Fruit fly (Drosophila melanogaster) whole organism, embryonic: ENCODE measurements around the gene Eno.

Source experiments
- CG10267 ChIP-seq: fragments of 200-800 bp; sonication (Bioruptor generic); optimal IDR thresholded peaks from 2 replicates; lab custom pipeline; 2018; ENCODE audit warnings: missing biosample characterization, mild to moderate bottlenecking, missing genetic modification characterization, moderate library complexity
- CG11247 ChIP-seq: fragments of 200-800 bp; sonication (Bioruptor generic); IDR thresholded peaks from 2 replicates; pipeline ENCODE4 v1.3.6; 2022; ENCODE audit warnings: missing biosample characterization, missing genetic modification characterization
- CG11398 ChIP-seq: fragments of 200-800 bp; sonication (Bioruptor generic); optimal IDR thresholded peaks from 2 replicates; lab custom pipeline; 2016; ENCODE audit warnings: missing biosample characterization, missing genetic modification characterization
- CG11560 ChIP-seq: fragments of 200-800 bp; sonication (Bioruptor generic); IDR thresholded peaks from 3 replicates; pipeline ENCODE4 v1.3.6; 2022; ENCODE audit warnings: missing biosample characterization, missing genetic modification characterization
- CG13775 ChIP-seq: fragments of 200-800 bp; sonication (Bioruptor generic); optimal IDR thresholded peaks from 3 replicates; lab custom pipeline; 2017; ENCODE audit warnings: missing biosample characterization, mild to moderate bottlenecking, missing genetic modification characterization
- CG1529 ChIP-seq: fragments of 200-800 bp; sonication (Bioruptor generic); optimal IDR thresholded peaks from 3 replicates; lab custom pipeline; 2018; ENCODE audit warnings: missing biosample characterization, missing genetic modification characterization
- CG17568 ChIP-seq: fragments of 200-800 bp; sonication (Bioruptor generic); optimal IDR thresholded peaks from 2 replicates; lab custom pipeline; 2018; ENCODE audit warnings: missing biosample characterization, mild to moderate bottlenecking, missing genetic modification characterization, moderate library complexity
- CG3065 ChIP-seq: fragments of 200-800 bp; sonication (Bioruptor generic); optimal IDR thresholded peaks from 2 replicates; lab custom pipeline; 2016; ENCODE audit warnings: missing biosample characterization, missing genetic modification characterization
- CG32532 ChIP-seq: fragments of 200-800 bp; sonication (Bioruptor generic); IDR thresholded peaks from 2 replicates; pipeline ENCODE4 v1.3.6; 2022; ENCODE audit warnings: missing biosample characterization, missing genetic modification characterization
- CG32772 ChIP-seq: fragments of 200-800 bp; sonication (Bioruptor generic); IDR thresholded peaks from 2 replicates; pipeline ENCODE4 v1.3.6; 2022; ENCODE audit warnings: missing biosample characterization, missing genetic modification characterization
- CG4707 ChIP-seq: fragments of 200-800 bp; sonication (Bioruptor generic); optimal IDR thresholded peaks from 2 replicates; lab custom pipeline; 2018; ENCODE audit warnings: missing biosample characterization, mild to moderate bottlenecking, missing genetic modification characterization, moderate library complexity
- CG4854 ChIP-seq: fragments of 200-800 bp; sonication (Bioruptor generic); optimal IDR thresholded peaks from 2 replicates; lab custom pipeline; 2016; ENCODE audit warnings: missing biosample characterization, missing genetic modification characterization, inconsistent platforms
- CG5245 ChIP-seq: fragments of 200-800 bp; sonication (Bioruptor generic); optimal IDR thresholded peaks from 3 replicates; lab custom pipeline; 2016; ENCODE audit warnings: missing biosample characterization, missing genetic modification characterization
- CG6765 ChIP-seq: fragments of 200-800 bp; sonication (Bioruptor generic); optimal IDR thresholded peaks from 3 replicates; lab custom pipeline; 2017; ENCODE audit warnings: missing biosample characterization, mild to moderate bottlenecking, missing genetic modification characterization
- CG7786 ChIP-seq: fragments of 200-800 bp; sonication (Bioruptor generic); optimal IDR thresholded peaks from 2 replicates; lab custom pipeline; 2016; ENCODE audit warnings: missing biosample characterization, missing genetic modification characterization
- CG7987 ChIP-seq: fragments of 200-800 bp; sonication (Bioruptor generic); optimal IDR thresholded peaks from 2 replicates; lab custom pipeline; 2018; ENCODE audit warnings: missing biosample characterization, mild to moderate bottlenecking, missing genetic modification characterization, moderate library complexity
- CG8290 ChIP-seq, 3 experiments: fragments of 200-800 bp; sonication (Bioruptor generic); optimal IDR thresholded peaks; 2 replicates each; lab custom pipeline; 2016 to 2019; ENCODE audit warnings: missing biosample characterization in 3 of 3, missing genetic modification characterization in 3 of 3, mild to moderate bottlenecking in 2 of 3, moderate library complexity in 1 of 3
- Deaf1 ChIP-seq: fragments of 200-800 bp; optimal IDR thresholded peaks from 3 replicates; lab custom pipeline; 2019; ENCODE audit warnings: missing biosample characterization, mild to moderate bottlenecking, missing genetic modification characterization, moderate library complexity
- Fer3 ChIP-seq: fragments of 200-800 bp; sonication (Bioruptor generic); optimal IDR thresholded peaks from 2 replicates; lab custom pipeline; 2018; ENCODE audit warnings: missing biosample characterization, mild to moderate bottlenecking, missing genetic modification characterization, moderate library complexity
- Gsc ChIP-seq: fragments of 200-800 bp; sonication (Bioruptor generic); IDR thresholded peaks from 2 replicates; pipeline ENCODE4 v1.3.6; 2022; ENCODE audit warnings: missing biosample characterization, missing genetic modification characterization
- HLHmδ ChIP-seq: fragments of 200-800 bp; sonication (Bioruptor generic); optimal IDR thresholded peaks from 2 replicates; lab custom pipeline; 2018; ENCODE audit warnings: missing biosample characterization, mild to moderate bottlenecking, missing genetic modification characterization, moderate library complexity
- Hey ChIP-seq: fragments of 200-800 bp; sonication (Bioruptor generic); optimal IDR thresholded peaks from 3 replicates; lab custom pipeline; 2018; ENCODE audit warnings: missing biosample characterization, mild to moderate bottlenecking, missing genetic modification characterization
- MESR4 ChIP-seq: fragments of 200-800 bp; sonication (Bioruptor generic); optimal IDR thresholded peaks from 2 replicates; lab custom pipeline; 2018; ENCODE audit warnings: missing biosample characterization, mild to moderate bottlenecking, missing genetic modification characterization, moderate library complexity
- MTF-1 ChIP-seq: fragments of 200-800 bp; sonication (Bioruptor generic); optimal IDR thresholded peaks from 2 replicates; lab custom pipeline; 2018; ENCODE audit warnings: missing biosample characterization, mild to moderate bottlenecking, missing genetic modification characterization, borderline replicate concordance
- Max ChIP-seq: fragments of 200-800 bp; sonication (Bioruptor generic); optimal IDR thresholded peaks from 2 replicates; lab custom pipeline; 2016; ENCODE audit warnings: missing biosample characterization, mild to moderate bottlenecking, missing genetic modification characterization
- Neu2 ChIP-seq: fragments of 200-800 bp; sonication (Bioruptor generic); optimal IDR thresholded peaks from 3 replicates; lab custom pipeline; 2016; ENCODE audit warnings: missing biosample characterization, missing genetic modification characterization, borderline replicate concordance
- TFAM ChIP-seq: fragments of 200-800 bp; sonication (Bioruptor generic); optimal IDR thresholded peaks from 2 replicates; lab custom pipeline; 2017; ENCODE audit warnings: missing biosample characterization, missing genetic modification characterization, inconsistent platforms
- Usf ChIP-seq: fragments of 200-800 bp; sonication (Bioruptor generic); optimal IDR thresholded peaks from 2 replicates; lab custom pipeline; 2017; ENCODE audit warnings: missing genotype, missing biosample characterization, missing genetic modification characterization
- ato ChIP-seq: fragments of 200-800 bp; sonication (Bioruptor generic); IDR thresholded peaks from 2 replicates; pipeline ENCODE4 v1.3.6; 2022; ENCODE audit warnings: missing biosample characterization, missing genetic modification characterization; ENCODE audit not compliant: partially characterized antibody
- cg ChIP-seq: fragments of 200-800 bp; sonication (Bioruptor generic); optimal IDR thresholded peaks from 3 replicates; lab custom pipeline; 2019; ENCODE audit warnings: missing biosample characterization, mild to moderate bottlenecking, missing genetic modification characterization, moderate library complexity
- da ChIP-seq: fragments of 200-800 bp; sonication (Bioruptor generic); optimal IDR thresholded peaks from 2 replicates; lab custom pipeline; 2016; ENCODE audit warnings: missing biosample characterization, missing genetic modification characterization
- dati ChIP-seq: fragments of 200-800 bp; sonication (Bioruptor generic); IDR thresholded peaks from 2 replicates; pipeline ENCODE4 v1.3.6; 2022; ENCODE audit warnings: missing biosample characterization, missing genetic modification characterization
- en ChIP-seq: fragments of 200-800 bp; sonication (Bioruptor generic); optimal IDR thresholded peaks from 2 replicates; lab custom pipeline; 2016; ENCODE audit warnings: missing biosample characterization, missing genetic modification characterization
- esg ChIP-seq: fragments of 200-800 bp; sonication (Bioruptor generic); conservative IDR thresholded peaks from 2 replicates; pipeline ENCODE4 v1.3.6; 2022; ENCODE audit warnings: missing biosample characterization, missing genetic modification characterization
- fru ChIP-seq: fragments of >200 bp; optimal IDR thresholded peaks from 2 replicates; lab custom pipeline; 2017
- fu2 ChIP-seq: fragments of 200-800 bp; sonication (Bioruptor generic); optimal IDR thresholded peaks from 2 replicates; lab custom pipeline; 2016; ENCODE audit warnings: missing biosample characterization, missing genetic modification characterization
- gcm ChIP-seq: fragments of 200-800 bp; sonication (Bioruptor generic); optimal IDR thresholded peaks from 2 replicates; lab custom pipeline; 2019; ENCODE audit warnings: missing biosample characterization, mild to moderate bottlenecking, missing genetic modification characterization, moderate library complexity
- kni ChIP-seq: fragments of 200-800 bp; sonication (Bioruptor generic); optimal IDR thresholded peaks from 3 replicates; lab custom pipeline; 2017; ENCODE audit warnings: mild to moderate bottlenecking, missing biosample characterization, missing genetic modification reagents, missing genetic modification characterization
- mam ChIP-seq: fragments of 200-800 bp; sonication (Bioruptor generic); optimal IDR thresholded peaks from 3 replicates; lab custom pipeline; 2016; ENCODE audit warnings: missing biosample characterization, missing genetic modification characterization
- mirr ChIP-seq: fragments of 200-800 bp; sonication (Bioruptor generic); optimal IDR thresholded peaks from 3 replicates; lab custom pipeline; 2018; ENCODE audit warnings: missing biosample characterization, mild to moderate bottlenecking, missing genetic modification characterization
- oc ChIP-seq: fragments of 200-800 bp; sonication (Bioruptor generic); optimal IDR thresholded peaks from 2 replicates; lab custom pipeline; 2018; ENCODE audit warnings: missing biosample characterization, mild to moderate bottlenecking, missing genetic modification characterization, moderate library complexity
- pfk ChIP-seq: fragments of 200-800 bp; sonication (Bioruptor generic); optimal IDR thresholded peaks from 2 replicates; lab custom pipeline; 2018; ENCODE audit warnings: missing biosample characterization, mild to moderate bottlenecking, missing genetic modification characterization, moderate library complexity
- scrt ChIP-seq: fragments of 200-800 bp; sonication (Bioruptor generic); optimal IDR thresholded peaks from 2 replicates; lab custom pipeline; 2018; ENCODE audit warnings: missing biosample characterization, mild to moderate bottlenecking, missing genetic modification characterization, moderate library complexity
- shn ChIP-seq: fragments of 200-800 bp; sonication (Bioruptor generic); optimal IDR thresholded peaks from 3 replicates; lab custom pipeline; 2016; ENCODE audit warnings: missing biosample characterization, missing genetic modification characterization
- sisA ChIP-seq: fragments of 200-800 bp; sonication (Bioruptor generic); IDR thresholded peaks from 2 replicates; pipeline ENCODE4 v1.3.6; 2022; ENCODE audit warnings: missing biosample characterization, missing genetic modification characterization
- slou ChIP-seq: fragments of 200-800 bp; sonication (Bioruptor generic); optimal IDR thresholded peaks from 3 replicates; lab custom pipeline; 2016; ENCODE audit warnings: missing biosample characterization, missing genetic modification characterization
- ssp ChIP-seq: fragments of 200-800 bp; sonication (Bioruptor generic); IDR thresholded peaks from 2 replicates; pipeline ENCODE4 v1.3.6; 2022; ENCODE audit warnings: missing biosample characterization, missing genetic modification characterization
- usp ChIP-seq: fragments of >200 bp; optimal IDR thresholded peaks from 2 replicates; lab custom pipeline; 2017; ENCODE audit warnings: missing biosample characterization, missing genetic modification characterization
- z ChIP-seq: fragments of 200-800 bp; sonication (Bioruptor generic); IDR thresholded peaks from 3 replicates; pipeline ENCODE4 v1.3.6; 2022; ENCODE audit warnings: missing biosample characterization, missing genetic modification characterization
- zfh1 ChIP-seq: fragments of 200-800 bp; sonication (Bioruptor generic); IDR thresholded peaks from 3 replicates; pipeline ENCODE4 v1.3.6; 2022; ENCODE audit warnings: missing biosample characterization, missing genetic modification characterization

The Eno gene

DNA sequence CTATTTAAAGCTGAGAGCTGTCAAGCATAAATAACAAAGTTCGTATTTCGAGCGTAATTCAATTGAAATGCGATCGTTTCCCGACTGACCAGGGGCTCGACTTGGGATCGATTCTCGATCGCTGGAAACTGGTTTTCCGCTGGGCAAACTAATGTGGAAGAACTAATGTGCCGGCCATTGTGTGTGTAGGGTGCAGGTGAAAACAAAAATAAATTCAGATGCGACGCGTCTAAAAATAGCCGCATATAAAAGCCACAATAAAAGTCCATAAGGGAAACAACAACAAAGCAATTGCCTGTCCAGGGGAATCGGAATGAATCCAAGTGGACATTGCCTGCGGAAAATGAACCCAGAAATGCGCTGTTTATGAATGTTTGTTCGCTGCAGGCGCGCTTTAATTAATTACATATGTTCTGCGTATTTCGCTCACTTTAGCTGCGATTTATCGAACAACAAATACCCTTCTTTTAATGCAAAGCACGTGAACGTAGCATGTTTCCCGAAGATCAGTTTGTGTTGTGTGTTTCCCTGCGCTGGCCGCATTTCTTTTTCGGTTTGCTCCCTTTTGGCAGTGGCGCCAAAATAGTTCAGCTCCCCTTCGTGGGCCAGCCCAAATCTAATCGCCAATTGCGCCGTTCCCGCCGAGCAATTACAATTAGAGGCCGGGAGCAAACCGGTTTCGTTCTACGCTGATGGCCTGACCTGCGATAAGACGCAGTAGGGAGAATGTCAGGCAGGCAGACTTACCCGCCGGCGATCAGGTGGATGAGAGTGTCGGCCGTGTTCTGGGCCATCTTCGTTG, 6.1 kb downstream of the Eno start (continued):
- TF ChIP-seq Hey (tag; lab: Kevin White, UChicago) (no peak), Deaf1 (peak; percentile 37), CG8290 (GFP tag; optimal IDR thresholded peaks at IDR 0.05; lab: Kevin White, UChicago) (no peak), CG8290 (tag; optimal IDR thresholded peaks at IDR 0.05; lab: Kevin White, UChicago) (peak in 1 of 2 experiments; percentile 34), CG7786 (GFP tag; lab: Kevin White, UChicago) (no peak), cg (GFP tag; lab: Kevin White, UChicago) (no peak), dati (GFP tag; lab: Robert Waterston, UW) (no peak), CG1529 (GFP tag; lab: Kevin White, UChicago) (no peak), fu2 (GFP tag; lab: Kevin White, UChicago) (no peak), slou (GFP tag; lab: Kevin White, UChicago) (no peak), zfh1 (GFP tag; lab: Robert Waterston, UW) (0 out of 3 replicates have a peak, but pooled peaks have one; percentile 32), sisA (GFP tag; lab: Robert Waterston, UW) (no peak), mirr (GFP tag; lab: Kevin White, UChicago) (no peak), CG10267 (tag; lab: Kevin White, UChicago) (no peak), TFAM (GFP tag; lab: Kevin White, UChicago) (no peak), shn (GFP tag; lab: Kevin White, UChicago) (no peak), pfk (GFP tag; lab: Kevin White, UChicago) (no peak), fru (lab: Kevin White, UChicago) (no peak), CG5245 (no peak), CG7987 (GFP tag; lab: Kevin White, UChicago) (peak; percentile 53), CG4707 (no peak), CG11398 (GFP tag; lab: Kevin White, UChicago) (no peak), esg (no peak), mam (no peak), Fer3 (tag; lab: Kevin White, UChicago) (peak; percentile 11), scrt (no peak), Neu2 (GFP tag; lab: Kevin White, UChicago) (no peak), Usf (GFP tag; lab: Kevin White, UChicago) (no peak), CG17568 (no peak), HLHmδ (GFP tag; lab: Kevin White, UChicago) (peak; percentile 9), Max (GFP tag; lab: Kevin White, UChicago) (no peak), gcm (GFP tag; lab: Kevin White, UChicago) (no peak), z (0 out of 3 replicates have a peak, but pooled peaks have one; percentile 4), CG3065 (no peak), CG4854 (GFP tag; lab: Kevin White, UChicago) (no peak), en (no peak), Gsc (GFP tag; lab: Robert Waterston, UW) (no peak), CG11560 (tag; lab: Robert Waterston, UW) (no peak), CG11247 (GFP tag; lab: Robert Waterston, UW) (no peak), CG6765 (GFP tag; lab: Kevin White, UChicago) (no peak), ato (GFP tag; lab: Robert Waterston, UW) (no peak), ssp (no peak), usp (GFP tag; lab: Kevin White, UChicago) (no peak), da (GFP tag; lab: Kevin White, UChicago) (no peak), CG32772 (GFP tag; lab: Robert Waterston, UW) (no peak), CG32532 (GFP tag; lab: Robert Waterston, UW) (peak; percentile 15; the same call in 1 of the 2 replicates), CG13775 (GFP tag; lab: Kevin White, UChicago) (peak; percentile 2), MESR4 (GFP tag; lab: Kevin White, UChicago) (no peak), kni (GFP tag; lab: Kevin White, UChicago) (peak; percentile 16), MTF-1 (GFP tag; lab: Kevin White, UChicago) (no peak), oc (tag; lab: Kevin White, UChicago) (no peak)
